Fruit fly (Drosophila melanogaster): Measurements from ENCODE around the gene CG12071.

CG12071 gene

DNA sequence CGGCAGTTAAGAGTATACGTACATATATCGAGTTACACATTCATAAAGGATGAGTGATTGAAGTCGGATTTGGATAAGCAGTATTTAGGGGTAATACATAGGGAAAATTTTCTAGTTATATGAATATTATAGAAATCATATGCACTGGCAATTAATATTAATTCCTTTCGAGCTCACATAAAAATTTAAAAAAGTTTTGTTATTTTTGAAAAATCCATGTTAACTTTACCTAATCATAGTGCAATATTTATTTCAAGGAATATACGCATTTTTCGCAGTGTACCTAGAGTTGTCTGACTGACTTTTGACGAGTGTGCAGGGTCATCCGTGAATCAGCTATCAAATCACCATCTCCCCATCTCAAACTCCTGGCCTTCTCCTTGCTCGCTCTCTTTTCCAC lies 16.4 kb downstream of the CG12071 start (continued):
- peak; percentile 34 for TF ChIP-seq Hr4 (GFP tag; optimal IDR thresholded peaks at IDR 0.05)
- peak; percentile 56 for TF ChIP-seq OdsH (GFP tag; optimal IDR thresholded peaks at IDR 0.05)
- TF ChIP-seq CG6163 (GFP tag; IDR thresholded peaks at IDR 0.05) = no peak
- peak; percentile 36 for TF ChIP-seq spab (GFP tag; optimal IDR thresholded peaks at IDR 0.05)
- TF ChIP-seq CG6276 (GFP tag; optimal IDR thresholded peaks at IDR 0.05) = peak; percentile 26
- TF ChIP-seq CG3919 (GFP tag; optimal IDR thresholded peaks at IDR 0.05) = peak; percentile 33
- TF ChIP-seq acj6 (GFP tag; optimal IDR thresholded peaks at IDR 0.05) = peak; percentile 7
- no peak for TF ChIP-seq Blimp-1 (GFP tag; optimal IDR thresholded peaks at IDR 0.05)
- TF ChIP-seq Sox14 (GFP tag; optimal IDR thresholded peaks at IDR 0.05) = peak; percentile 5
- TF ChIP-seq CG4318 (GFP tag; optimal IDR thresholded peaks at IDR 0.05) = peak; percentile 40
- TF ChIP-seq CG10631 (GFP tag; optimal IDR thresholded peaks at IDR 0.05) = peak; percentile 45

DNA sequence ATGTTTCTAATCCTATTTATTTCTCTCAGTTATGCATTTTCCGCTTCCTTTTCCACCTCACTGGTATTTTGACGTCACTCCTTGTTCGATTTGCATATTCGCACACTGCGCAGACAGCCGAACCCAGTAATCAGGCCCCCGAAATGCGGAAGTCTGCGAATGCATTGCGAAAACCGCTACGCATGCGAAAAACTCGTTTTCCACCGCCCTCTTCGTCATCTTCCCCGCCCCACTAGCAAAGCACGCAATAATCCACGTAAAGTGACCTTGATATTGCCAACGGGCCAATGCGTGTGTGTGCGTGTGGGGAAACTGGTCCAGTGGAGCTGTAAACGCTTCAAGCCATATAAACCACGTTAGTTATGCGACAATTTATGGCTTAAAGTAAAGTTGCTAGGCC lies 16.9 kb downstream of the CG12071 start:
- TF ChIP-seq Eip75B (GFP tag; optimal IDR thresholded peaks at IDR 0.05) (peak; percentile 26), CG34406 (GFP tag; optimal IDR thresholded peaks at IDR 0.05) (no peak), ss (GFP tag; optimal IDR thresholded peaks at IDR 0.05) (peak in 1 of 2 experiments; percentile 92), lz (GFP tag; optimal IDR thresholded peaks at IDR 0.05) (no peak), CG10631 (GFP tag; optimal IDR thresholded peaks at IDR 0.05) (no peak), net (GFP tag; optimal IDR thresholded peaks at IDR 0.05) (no peak), Blimp-1 (GFP tag; optimal IDR thresholded peaks at IDR 0.05) (no peak)

DNA sequence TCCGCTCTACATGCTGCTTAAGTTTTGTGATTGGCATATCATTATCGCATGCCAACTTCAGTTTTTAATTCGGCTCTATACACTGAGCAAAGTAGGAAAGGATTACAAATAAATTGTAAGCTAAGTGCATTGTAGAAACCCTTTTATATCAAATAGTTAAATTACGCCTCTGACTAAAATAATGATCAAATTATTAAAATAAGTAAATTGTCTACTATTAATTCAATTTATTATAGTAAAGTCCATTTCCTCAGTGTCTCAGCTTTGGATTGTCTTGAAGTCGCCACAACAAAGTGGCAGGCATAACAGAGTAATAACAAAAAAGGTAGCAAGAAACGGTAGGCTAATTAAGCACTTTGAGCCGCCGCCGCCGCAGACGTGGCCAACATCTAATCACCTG lies 18.4 kb downstream of the CG12071 start:
- no peak for TF ChIP-seq Smox (GFP tag; optimal IDR thresholded peaks at IDR 0.05)
- TF ChIP-seq esn (GFP tag; optimal IDR thresholded peaks at IDR 0.05) = no peak
- no peak for TF ChIP-seq fkh (GFP tag; optimal IDR thresholded peaks at IDR 0.05)
- TF ChIP-seq Sox102F (GFP tag; optimal IDR thresholded peaks at IDR 0.05) = no peak
- no peak for TF ChIP-seq Met (GFP tag; optimal IDR thresholded peaks at IDR 0.05)
- TF ChIP-seq CG8319 (GFP tag; optimal IDR thresholded peaks at IDR 0.05) = no peak
- peak; percentile 32; the same call in 1 of the 3 replicates for TF ChIP-seq eg (GFP tag; IDR thresholded peaks at IDR 0.05)
- TF ChIP-seq Eip78C (GFP tag) = peak; percentile 60
- TF ChIP-seq CG1621 (tag; optimal IDR thresholded peaks at IDR 0.05) = no peak
- TF ChIP-seq cyc (GFP tag; optimal IDR thresholded peaks at IDR 0.05) = no peak
- no peak for TF ChIP-seq Ets21C (GFP tag; optimal IDR thresholded peaks at IDR 0.05)
- TF ChIP-seq CG11294 (GFP tag; IDR thresholded peaks at IDR 0.05) = no peak
- no peak for TF ChIP-seq spab (GFP tag; optimal IDR thresholded peaks at IDR 0.05)

DNA sequence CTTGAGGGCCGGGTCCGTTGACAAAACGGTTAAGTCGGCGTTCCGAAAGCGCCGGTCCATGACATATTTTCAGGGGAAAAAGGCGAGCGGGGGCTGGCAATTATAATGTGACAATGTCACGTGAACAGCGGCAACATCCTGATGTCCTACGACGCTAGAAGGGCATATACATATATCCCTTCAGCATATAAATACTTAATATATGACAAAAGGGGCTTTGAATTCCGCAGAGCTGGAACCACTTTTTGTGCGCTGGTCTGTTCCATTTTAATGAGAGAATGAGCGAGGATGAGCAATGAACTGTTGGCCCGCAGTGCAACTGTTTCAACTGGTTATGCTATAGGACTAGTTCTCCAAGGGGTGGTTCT lies 20.3 kb downstream of the CG12071 start:
- no peak for TF ChIP-seq Sox15 (GFP tag; optimal IDR thresholded peaks at IDR 0.05)
- TF ChIP-seq Ets96B (tag; optimal IDR thresholded peaks at IDR 0.05) = no peak
- TF ChIP-seq CG10631 (GFP tag; optimal IDR thresholded peaks at IDR 0.05) = no peak
- peak; percentile 16 to 49 for TF ChIP-seq ss (GFP tag; optimal IDR thresholded peaks at IDR 0.05)
- TF ChIP-seq CG6163 (GFP tag; IDR thresholded peaks at IDR 0.05) = no peak

DNA sequence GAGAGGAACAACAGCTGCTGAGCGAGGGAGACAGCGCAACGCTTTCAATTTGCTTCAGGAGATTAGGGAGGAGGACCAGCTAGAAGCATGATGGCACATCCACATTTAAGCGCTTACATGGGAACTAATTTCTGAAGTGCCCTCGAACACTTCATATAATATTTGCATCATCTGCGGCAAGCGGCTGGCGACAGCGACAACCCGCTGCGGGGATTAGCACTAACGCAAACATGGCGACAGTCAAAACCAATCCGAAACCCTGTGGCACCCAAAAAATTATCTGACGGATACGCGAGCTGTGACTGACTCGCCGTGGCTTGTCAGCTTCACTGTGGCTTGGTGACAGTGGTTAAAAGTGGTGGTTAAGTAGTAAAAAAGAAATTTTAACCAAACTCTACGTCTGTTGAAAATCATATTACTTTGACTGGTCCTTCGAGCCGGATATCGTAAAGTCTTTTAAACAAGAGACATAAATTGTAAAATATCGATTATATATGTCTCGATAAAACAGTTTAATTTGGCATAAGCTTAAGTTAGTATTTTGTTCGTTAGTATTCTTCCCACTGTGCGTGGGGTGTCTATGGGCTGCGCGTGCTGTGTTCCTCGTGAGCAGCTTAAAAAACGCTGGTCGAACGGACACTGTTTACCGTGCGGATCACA lies 20.8 kb downstream of the CG12071 start:
- TF ChIP-seq CG11902 (GFP tag; optimal IDR thresholded peaks at IDR 0.05) = no peak
- no peak for TF ChIP-seq Eip75B (GFP tag; optimal IDR thresholded peaks at IDR 0.05)
- no peak for TF ChIP-seq pdm3 (GFP tag; optimal IDR thresholded peaks at IDR 0.05)
- TF ChIP-seq CG10669 (GFP tag; optimal IDR thresholded peaks at IDR 0.05) = peak; percentile 8
- TF ChIP-seq CG6854 (GFP tag; optimal IDR thresholded peaks at IDR 0.05) = no peak
- TF ChIP-seq Hr4 (GFP tag; optimal IDR thresholded peaks at IDR 0.05) = no peak
- TF ChIP-seq CG8119 (GFP tag; IDR thresholded peaks at IDR 0.05) = no peak
- TF ChIP-seq svp (GFP tag) = peak; percentile 49
- no peak for TF ChIP-seq Sox102F (GFP tag; optimal IDR thresholded peaks at IDR 0.05)
- no peak for TF ChIP-seq cyc (GFP tag; optimal IDR thresholded peaks at IDR 0.05)
- TF ChIP-seq CG8319 (GFP tag; optimal IDR thresholded peaks at IDR 0.05) = no peak
- no peak for TF ChIP-seq Ets96B (tag; optimal IDR thresholded peaks at IDR 0.05)

Data from whole organism, prepupa.